Worm (Caenorhabditis elegans) whole organism, mixed stage, embryonic: ENCODE results near the gene C17H11.5.

ENCODE experiments used
- blmp-1 ChIP-seq: fragments of 150-350 bp; optimal IDR thresholded peaks from 2 replicates; lab custom pipeline; 2014; ENCODE audit warnings: missing biosample characterization, missing genetic modification characterization
- ceh-83 ChIP-seq: fragments of 200-800 bp; sonication (Bioruptor generic); optimal IDR thresholded peaks from 2 replicates; lab custom pipeline; 2018; ENCODE audit warnings: mild to moderate bottlenecking, missing genetic modification characterization, missing compliant biosample characterization
- elt-1 ChIP-seq: sonication (generic microtip); optimal IDR thresholded peaks from 2 replicates; lab custom pipeline; 2017; ENCODE audit warnings: missing genetic modification characterization, mild to moderate bottlenecking, missing compliant biosample characterization, antibody characterized with exemption, moderate library complexity, borderline replicate concordance; ENCODE audit not compliant: insufficient read depth
- elt-3 ChIP-seq: fragments of 150-350 bp; optimal IDR thresholded peaks from 2 replicates; lab custom pipeline; 2014; ENCODE audit warnings: missing biosample characterization, missing genetic modification characterization
- lin-13 ChIP-seq: fragments of 150-350 bp; optimal IDR thresholded peaks from 2 replicates; lab custom pipeline; 2014; ENCODE audit warnings: missing biosample characterization, missing genetic modification characterization
- mep-1 ChIP-seq: fragments of 150-350 bp; optimal IDR thresholded peaks from 2 replicates; lab custom pipeline; 2017; ENCODE audit warnings: missing biosample characterization, missing genetic modification reagents, missing genetic modification characterization, inconsistent platforms
- nhr-12 ChIP-seq: fragments of 150-350 bp; optimal IDR thresholded peaks from 2 replicates; lab custom pipeline; 2014; ENCODE audit warnings: missing biosample characterization, missing genetic modification characterization
- nhr-237 ChIP-seq: fragments of 150-350 bp; optimal IDR thresholded peaks from 2 replicates; lab custom pipeline; 2014; ENCODE audit warnings: missing biosample characterization, missing genetic modification characterization
- sem-2 ChIP-seq: fragments of 200-800 bp; sonication (Bioruptor generic); optimal IDR thresholded peaks from 2 replicates; lab custom pipeline; 2018; ENCODE audit warnings: mild to moderate bottlenecking, missing genetic modification characterization, missing compliant biosample characterization
- sptf-1 ChIP-seq: sonication (generic microtip); optimal IDR thresholded peaks from 2 replicates; lab custom pipeline; 2017; ENCODE audit warnings: mild to moderate bottlenecking, missing genetic modification characterization, moderate library complexity, missing compliant biosample characterization
- ztf-11 ChIP-seq: fragments of 150-350 bp; optimal IDR thresholded peaks from 2 replicates; lab custom pipeline; 2014; ENCODE audit warnings: missing biosample characterization, missing genetic modification characterization

DNA sequence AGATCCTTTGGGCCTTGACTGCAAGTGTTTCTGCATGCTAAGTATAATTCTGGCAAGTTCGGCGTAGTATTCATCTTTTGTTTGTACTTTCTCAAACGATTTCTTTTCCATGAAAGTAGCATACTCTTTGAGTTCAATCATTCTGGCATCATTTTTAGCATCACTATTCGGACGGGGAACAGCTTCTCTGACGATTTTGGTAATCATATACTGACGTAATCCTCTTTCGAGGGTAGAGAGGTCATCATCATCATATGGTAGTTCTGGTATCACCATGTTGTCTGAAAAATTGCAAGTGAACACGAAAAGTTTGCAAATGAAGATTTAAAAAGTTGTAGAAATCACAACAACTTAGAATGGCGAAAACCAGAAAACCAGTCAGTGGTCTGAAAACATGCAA is 22.1 kb downstream of the C17H11.5 start, which contains the start of gene F22F1.3:
- TF ChIP-seq sem-2 (GFP tag; lab: Kevin White, UChicago) (no peak), elt-3 (tag; lab: Kevin White, UChicago) (no peak), elt-1 (tag; lab: Kevin White, UChicago) (no peak), ztf-11 (no peak), blmp-1 (no peak), nhr-12 (tag; lab: Kevin White, UChicago) (no peak), ceh-83 (GFP tag; lab: Kevin White, UChicago) (no peak), lin-13 (no peak), sptf-1 (tag; lab: Kevin White, UChicago) (no peak), mep-1 (tag; lab: Kevin White, UChicago) (no peak), nhr-237 (no peak)
